Fruit fly (Drosophila melanogaster): ENCODE measurements around the gene CG14315.

The CG14315 gene

dm6 chr3R:18185385-18185784 lies 26.9 kb downstream of the CG14315 start, which contains the start of the genes Arp5 and CG7208 (continued):
- no peak for TF ChIP-seq CG10565 (GFP tag; optimal IDR thresholded peaks at IDR 0.05)
- TF ChIP-seq CG4282 (GFP tag; optimal IDR thresholded peaks at IDR 0.05) = no peak
- TF ChIP-seq phol (tag; optimal IDR thresholded peaks at IDR 0.05) = peak; percentile 81
- TF ChIP-seq CG3995 (GFP tag; optimal IDR thresholded peaks at IDR 0.05) = peak; percentile 34
- TF ChIP-seq tap (tag; optimal IDR thresholded peaks at IDR 0.05) = peak; percentile 53
- TF ChIP-seq z (GFP tag; IDR thresholded peaks at IDR 0.05) = no peak
- TF ChIP-seq wek (GFP tag; optimal IDR thresholded peaks at IDR 0.05) = no peak
- peak; percentile 65 for TF ChIP-seq CG8924 (tag; optimal IDR thresholded peaks at IDR 0.05)
- no peak for TF ChIP-seq onecut (GFP tag; IDR thresholded peaks at IDR 0.05)
- TF ChIP-seq CG10431 (GFP tag; optimal IDR thresholded peaks at IDR 0.05) = no peak
- TF ChIP-seq hth (optimal IDR thresholded peaks at IDR 0.05) = no peak
- TF ChIP-seq salm (tag; optimal IDR thresholded peaks at IDR 0.05) = peak; percentile 5
- TF ChIP-seq H15 (GFP tag; IDR thresholded peaks at IDR 0.05) = peak; percentile 54; the same call in 2 of the 3 replicates
- TF ChIP-seq dpn (GFP tag; optimal IDR thresholded peaks at IDR 0.05) = peak; percentile 72 to 85
- peak; percentile 52 for TF ChIP-seq CG8388 (GFP tag; optimal IDR thresholded peaks at IDR 0.05)
- TF ChIP-seq Antp (GFP tag; optimal IDR thresholded peaks at IDR 0.05) = peak; percentile 17
- peak; percentile 73 for TF ChIP-seq CG13296 (GFP tag; optimal IDR thresholded peaks at IDR 0.05)
- peak; percentile 81 for TF ChIP-seq Hmr (GFP tag; optimal IDR thresholded peaks at IDR 0.05)
- peak; percentile 62 for TF ChIP-seq fd96Cb (tag; optimal IDR thresholded peaks at IDR 0.05)
- TF ChIP-seq toy (GFP tag; IDR thresholded peaks at IDR 0.05) = no peak
- no peak for TF ChIP-seq Dip2 (GFP tag; IDR thresholded peaks at IDR 0.05)
- peak; percentile 52 for TF ChIP-seq CG18764 (GFP tag; optimal IDR thresholded peaks at IDR 0.05)
- peak; percentile 55 for TF ChIP-seq CG12299 (tag; optimal IDR thresholded peaks at IDR 0.05)
- TF ChIP-seq esg (GFP tag; conservative IDR thresholded peaks at IDR 0.05) = peak; percentile 50
- TF ChIP-seq CG10209 (GFP tag; optimal IDR thresholded peaks at IDR 0.05) = peak; percentile 68
- peak; percentile 2 for TF ChIP-seq tup (GFP tag; optimal IDR thresholded peaks at IDR 0.05)
- peak; percentile 81 for TF ChIP-seq Rfx (GFP tag; IDR thresholded peaks at IDR 0.05)
- TF ChIP-seq cad (GFP tag; optimal IDR thresholded peaks at IDR 0.05) = no peak
- TF ChIP-seq bowl (GFP tag; IDR thresholded peaks at IDR 0.05) = no peak
- no peak for TF ChIP-seq Hr78 (GFP tag; optimal IDR thresholded peaks at IDR 0.05)
- peak; percentile 68 for TF ChIP-seq CG2712 (tag; optimal IDR thresholded peaks at IDR 0.05)
- TF ChIP-seq hb (GFP tag; IDR thresholded peaks at IDR 0.05; ENCODE audit: partially characterized antibody) = no peak
- peak; percentile 48 for TF ChIP-seq ewg (GFP tag; optimal IDR thresholded peaks at IDR 0.05)
- TF ChIP-seq Neu2 (GFP tag; optimal IDR thresholded peaks at IDR 0.05; ENCODE audit: borderline replicate concordance) = no peak
- peak; percentile 55 for TF ChIP-seq CG16815 (GFP tag; optimal IDR thresholded peaks at IDR 0.05)
- peak; percentile 38 for TF ChIP-seq Bdp1 (GFP tag; optimal IDR thresholded peaks at IDR 0.05)
- peak; percentile 63 for TF ChIP-seq zfh2 (GFP tag; optimal IDR thresholded peaks at IDR 0.05)
- TF ChIP-seq B-H1 (GFP tag; IDR thresholded peaks at IDR 0.05) = peak; percentile 29; the same call in 1 of the 3 replicates
- TF ChIP-seq HLH54F (GFP tag; optimal IDR thresholded peaks at IDR 0.05) = peak; percentile 57
- peak; percentile 29 for TF ChIP-seq Spps (tag; optimal IDR thresholded peaks at IDR 0.05)
- TF ChIP-seq wor (GFP tag; IDR thresholded peaks at IDR 0.05) = 0 out of 2 replicates have a peak, but pooled peaks have one; percentile 13
- TF ChIP-seq Sry-δ (GFP tag; optimal IDR thresholded peaks at IDR 0.05) = peak; percentile 32
- TF ChIP-seq dmrt99B (tag; optimal IDR thresholded peaks at IDR 0.05) = no peak
- no peak for TF ChIP-seq unc-4 (GFP tag; IDR thresholded peaks at IDR 0.05; ENCODE audit: partially characterized antibody)
- TF ChIP-seq H2.0 (GFP tag; IDR thresholded peaks at IDR 0.05) = no peak
- TF ChIP-seq CG13894 (tag; optimal IDR thresholded peaks at IDR 0.05) = peak; percentile 69
- TF ChIP-seq bcd (GFP tag; optimal IDR thresholded peaks at IDR 0.05) = peak; percentile 74
- no peak for TF ChIP-seq peb (GFP tag; IDR thresholded peaks at IDR 0.05)
- TF ChIP-seq ATbp (GFP tag; optimal IDR thresholded peaks at IDR 0.05) = peak; percentile 32
- TF ChIP-seq CG13123 (GFP tag; optimal IDR thresholded peaks at IDR 0.05) = peak; percentile 69
- TF ChIP-seq kay (GFP tag; optimal IDR thresholded peaks at IDR 0.05) = peak; percentile 43

All from whole organism, embryonic.